Worm (Caenorhabditis elegans): ENCODE measurements around the gene F08D12.4.

Gene F08D12.4

DNA sequence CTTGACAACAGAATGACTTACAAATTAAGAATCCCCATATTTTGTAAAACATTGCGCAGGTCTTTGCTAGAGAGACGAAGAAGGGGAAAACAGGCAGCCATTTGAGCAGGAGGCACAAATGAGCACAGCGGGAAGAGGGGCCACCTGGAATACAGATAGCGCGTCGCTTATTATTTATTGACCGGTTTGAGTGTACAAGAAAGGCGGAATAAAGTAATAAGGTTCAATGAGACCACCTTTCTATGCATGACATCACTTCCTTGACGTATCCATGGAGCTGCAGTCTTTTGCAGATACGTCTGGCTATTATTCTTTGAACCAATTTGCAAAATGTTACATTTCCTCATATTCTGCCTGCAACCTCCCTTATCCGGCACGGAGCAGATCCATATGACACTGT is 3.0 kb upstream of the F08D12.4 start, which contains the start of gene fbxb-111:
Gene fbxb-111 (minus strand): TSS at position 101 of the 400 bp plus-strand sequence.
- no peak for TF ChIP-seq ztf-4 (tag; optimal IDR thresholded peaks at IDR 0.05)
- TF ChIP-seq skn-1 (tag; optimal IDR thresholded peaks at IDR 0.05) = no peak
- TF ChIP-seq unc-62 (GFP tag; optimal IDR thresholded peaks at IDR 0.05) = no peak
- TF ChIP-seq blmp-1 (tag; optimal IDR thresholded peaks at IDR 0.05; ENCODE audit: insufficient read depth) = no peak

DNA sequence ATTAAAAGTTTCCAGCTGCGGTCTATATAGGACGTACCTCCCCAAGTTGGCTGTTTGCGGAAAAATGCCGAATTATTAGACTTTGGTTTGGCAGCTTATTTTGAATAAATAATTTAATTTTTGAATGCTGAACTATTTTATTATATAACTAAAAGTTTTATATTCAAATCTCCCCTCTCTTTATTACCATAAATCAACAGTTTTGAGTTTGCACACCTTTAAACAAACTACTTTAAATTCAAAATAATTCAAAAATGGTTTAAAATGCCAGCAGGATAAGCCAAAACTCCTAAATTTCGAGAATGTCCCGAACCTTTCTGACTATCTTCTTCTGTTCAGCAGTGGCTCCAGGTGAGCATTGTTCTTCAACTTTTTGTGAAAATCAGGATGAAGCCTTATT is 1.3 kb downstream of the F08D12.4 start, which contains the start of gene F08D12.3:
Gene F08D12.3 (plus strand): TSS at position 301 of the 400 bp plus-strand sequence.
- TF ChIP-seq alr-1 (tag; optimal IDR thresholded peaks at IDR 0.05) (no peak), unc-62 (GFP tag; optimal IDR thresholded peaks at IDR 0.05) (no peak)

ce11 chrII:2780804-2781203 is 2.9 kb downstream of the F08D12.4 start:
- no peak for TF ChIP-seq mab-5 (tag; optimal IDR thresholded peaks at IDR 0.05)
- TF ChIP-seq aly-2 (tag; optimal IDR thresholded peaks at IDR 0.05) = no peak
- TF ChIP-seq ztf-1 (GFP tag; conservative IDR thresholded peaks at IDR 0.05) = no peak
- no peak for TF ChIP-seq elt-1 (tag; optimal IDR thresholded peaks at IDR 0.05)
- TF ChIP-seq nhr-129 (tag; optimal IDR thresholded peaks at IDR 0.05) = no peak
- TF ChIP-seq elt-3 (tag; optimal IDR thresholded peaks at IDR 0.05) = no peak
- TF ChIP-seq gmeb-1 (tag; optimal IDR thresholded peaks at IDR 0.05) = no peak
- TF ChIP-seq nhr-10 (tag; optimal IDR thresholded peaks at IDR 0.05) = no peak
- TF ChIP-seq nhr-11 (tag; optimal IDR thresholded peaks at IDR 0.05) = no peak
- no peak for TF ChIP-seq sma-9 (GFP tag; optimal IDR thresholded peaks at IDR 0.05)
- no peak for TF ChIP-seq sma-9 (tag; optimal IDR thresholded peaks at IDR 0.05)
- no peak for TF ChIP-seq lin-39 (tag; optimal IDR thresholded peaks at IDR 0.05)
- TF ChIP-seq C34F6.9 (tag; optimal IDR thresholded peaks at IDR 0.05) = no peak
- no peak for TF ChIP-seq unc-39 (tag; optimal IDR thresholded peaks at IDR 0.05)
- no peak for TF ChIP-seq ceh-82 (tag; optimal IDR thresholded peaks at IDR 0.05)
- TF ChIP-seq nhr-77 (tag; optimal IDR thresholded peaks at IDR 0.05) = no peak
- TF ChIP-seq ztf-4 (tag; optimal IDR thresholded peaks at IDR 0.05) = no peak
- TF ChIP-seq ceh-16 (tag; optimal IDR thresholded peaks at IDR 0.05) = no peak

DNA sequence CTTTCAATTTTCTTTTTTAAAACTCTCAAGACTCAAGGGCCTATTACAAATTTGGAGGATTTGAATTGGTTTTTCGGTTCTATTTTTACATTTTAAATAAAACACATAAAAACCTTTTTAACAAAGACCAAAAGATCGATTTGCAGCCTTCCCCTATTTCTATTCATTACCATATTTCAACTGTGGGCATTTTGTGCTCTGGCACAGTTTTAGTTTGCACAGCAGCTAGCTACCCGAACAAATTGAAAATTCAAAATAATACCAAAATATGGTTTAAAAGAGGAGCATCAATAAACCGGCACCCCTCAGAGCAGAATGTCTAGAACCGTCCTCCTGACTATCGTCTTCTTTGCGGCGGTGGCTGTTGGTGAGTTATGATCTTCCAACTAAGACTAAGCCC is 3.4 kb downstream of the F08D12.4 start, which contains the start of gene F08D12.2:
Gene F08D12.2 (plus strand): TSS at position 301 of the 400 bp plus-strand sequence.
- TF ChIP-seq lsy-2 (tag; optimal IDR thresholded peaks at IDR 0.05) (no peak), F13H6.1 (tag; optimal IDR thresholded peaks at IDR 0.05) (no peak), gmeb-1 (tag; optimal IDR thresholded peaks at IDR 0.05) (no peak), nhr-77 (tag; optimal IDR thresholded peaks at IDR 0.05) (no peak), nhr-23 (tag; optimal IDR thresholded peaks at IDR 0.05) (no peak), nhr-11 (tag; optimal IDR thresholded peaks at IDR 0.05) (no peak), ztf-1 (GFP tag; conservative IDR thresholded peaks at IDR 0.05) (no peak), ceh-82 (tag; optimal IDR thresholded peaks at IDR 0.05) (no peak), ztf-11 (tag; optimal IDR thresholded peaks at IDR 0.05) (no peak), egl-27 (tag; optimal IDR thresholded peaks at IDR 0.05) (no peak), nhr-25 (tag; optimal IDR thresholded peaks at IDR 0.05) (no peak), nhr-12 (tag; optimal IDR thresholded peaks at IDR 0.05) (no peak), ztf-4 (tag; optimal IDR thresholded peaks at IDR 0.05) (no peak), elt-3 (tag; optimal IDR thresholded peaks at IDR 0.05) (no peak), lin-39 (tag; optimal IDR thresholded peaks at IDR 0.05) (no peak), unc-55 (GFP tag; optimal IDR thresholded peaks at IDR 0.05) (no peak), dmd-4 (tag; optimal IDR thresholded peaks at IDR 0.05) (no peak), elt-1 (tag; optimal IDR thresholded peaks at IDR 0.05) (no peak)

ce11 chrII:2783380-2783779 is 5.4 kb downstream of the F08D12.4 start:
- TF ChIP-seq dmd-4 (tag; optimal IDR thresholded peaks at IDR 0.05) (no peak), ZK546.5 (tag; optimal IDR thresholded peaks at IDR 0.05) (no peak), unc-62 (GFP tag; optimal IDR thresholded peaks at IDR 0.05) (no peak), ceh-16 (tag; optimal IDR thresholded peaks at IDR 0.05) (no peak), mbf-1 (tag; optimal IDR thresholded peaks at IDR 0.05) (no peak), peb-1 (tag; optimal IDR thresholded peaks at IDR 0.05) (no peak), unc-39 (tag; optimal IDR thresholded peaks at IDR 0.05) (no peak), nhr-237 (tag; optimal IDR thresholded peaks at IDR 0.05) (no peak), blmp-1 (tag; optimal IDR thresholded peaks at IDR 0.05; ENCODE audit: insufficient read depth) (no peak), gmeb-1 (tag; optimal IDR thresholded peaks at IDR 0.05) (no peak), sma-9 (GFP tag; optimal IDR thresholded peaks at IDR 0.05) (no peak), sma-9 (tag; optimal IDR thresholded peaks at IDR 0.05) (no peak), F13H6.1 (tag; optimal IDR thresholded peaks at IDR 0.05) (no peak)

Measured in whole organism, L2 larva.